Fruit fly (Drosophila melanogaster): ENCODE results near the gene CG6005.

The CG6005 gene

dm6 chr3R:19051247-19051646 lies 27.4 kb upstream of the CG6005 start:
- no peak for TF ChIP-seq CG17801 (GFP tag; optimal IDR thresholded peaks at IDR 0.05; ENCODE audit: partially characterized antibody)

DNA sequence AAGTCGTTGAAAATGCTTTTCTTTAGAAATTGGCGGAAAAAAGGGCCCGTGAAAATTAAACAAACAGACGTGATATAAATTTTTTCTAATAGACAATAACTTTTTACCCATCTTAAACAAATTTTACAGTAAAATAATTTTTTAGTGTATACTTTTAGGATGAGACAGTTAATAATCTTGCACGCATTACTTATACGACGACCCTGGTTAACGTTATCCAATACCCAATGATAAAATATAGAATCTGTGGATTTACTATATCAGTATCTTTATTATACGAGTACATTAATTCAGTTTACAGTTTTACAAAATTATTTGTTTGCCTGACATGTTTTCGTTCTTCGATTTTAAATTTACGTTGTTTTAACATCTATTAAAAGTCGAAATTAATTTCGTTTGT lies 20.8 kb upstream of the CG6005 start:
- TF ChIP-seq CG17801 (GFP tag; optimal IDR thresholded peaks at IDR 0.05; ENCODE audit: partially characterized antibody): no peak

DNA sequence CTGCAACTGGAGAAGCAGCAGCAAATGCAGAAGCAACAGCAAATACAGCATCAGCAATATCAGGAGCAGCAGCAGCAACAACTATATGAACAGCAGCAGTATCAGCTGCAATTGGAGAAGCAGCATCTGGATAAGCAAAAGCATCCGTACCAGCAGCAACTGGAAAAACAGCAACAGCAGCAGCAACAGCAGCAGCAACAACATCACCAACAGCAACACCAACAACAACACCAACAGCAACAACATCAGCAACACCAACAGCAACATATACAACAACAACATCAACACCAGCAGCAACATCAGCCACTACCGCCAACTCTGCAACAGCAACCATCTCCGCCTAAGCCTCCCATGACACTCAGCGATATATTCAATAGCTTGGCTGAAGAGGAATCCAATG lies 16.9 kb upstream of the CG6005 start:
- TF ChIP-seq CG17801 (GFP tag; optimal IDR thresholded peaks at IDR 0.05; ENCODE audit: partially characterized antibody): no peak

DNA sequence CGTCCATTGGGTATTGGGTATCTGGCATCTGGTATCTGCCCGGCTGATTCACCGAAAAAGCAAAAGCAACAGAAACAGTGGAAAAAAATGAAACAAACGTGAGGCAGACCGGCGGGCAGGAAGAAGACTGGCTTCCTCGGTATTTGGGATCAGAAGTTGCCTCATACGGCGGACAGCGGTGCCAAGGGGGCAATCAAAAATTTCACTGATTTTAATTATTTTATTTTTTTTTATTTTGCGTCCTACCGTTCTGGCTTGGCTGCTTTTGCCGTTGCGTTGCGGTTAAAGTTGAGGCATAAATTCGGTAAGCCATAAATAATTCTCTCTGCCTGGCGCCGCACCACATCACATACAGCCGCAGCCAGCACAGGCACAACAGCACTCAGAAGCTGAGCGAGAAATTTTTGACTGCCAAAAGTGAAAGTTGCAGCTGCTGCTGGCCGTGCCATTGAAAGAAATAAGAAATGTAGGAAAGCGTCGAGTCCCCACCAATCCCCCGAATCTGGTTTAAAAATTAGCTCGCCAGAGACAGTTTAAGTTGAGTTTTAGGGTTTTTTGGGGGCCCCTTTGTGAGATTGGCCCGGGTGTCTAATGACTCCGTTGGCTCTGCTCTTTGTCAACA lies 12.8 kb upstream of the CG6005 start:
- TF ChIP-seq CG17801 (GFP tag; optimal IDR thresholded peaks at IDR 0.05; ENCODE audit: partially characterized antibody): no peak

- TF ChIP-seq CG17801 (GFP tag; optimal IDR thresholded peaks at IDR 0.05; ENCODE audit: partially characterized antibody): no peak
Observed at dm6 chr3R:19033238-19033637, 9.4 kb upstream of the CG6005 start, which contains the start of gene CG6026. Gene CG6026 (plus strand): TSS chr3R:19033538.

DNA sequence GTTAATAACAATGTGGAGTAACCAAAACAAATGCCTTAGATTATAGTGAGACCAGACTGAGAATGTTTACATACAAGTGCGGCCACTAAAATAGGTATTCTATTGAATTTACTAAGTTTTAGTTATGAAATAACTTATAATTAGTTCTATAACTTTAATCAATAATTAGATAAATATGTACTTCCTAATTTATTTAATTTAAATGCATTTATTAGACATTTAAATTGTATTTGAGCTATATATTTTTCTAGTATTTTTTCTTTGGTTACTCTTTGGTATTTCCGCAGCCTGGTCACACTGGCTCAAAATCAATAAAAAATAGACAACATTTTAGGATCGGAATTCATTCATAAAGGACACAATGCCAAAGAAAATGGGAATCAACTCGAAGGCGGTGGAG lies 7.4 kb upstream of the CG6005 start, which contains the start of the genes Prp18 and CG6013:
Gene Prp18 (minus strand): TSS at position 62 of the 400 bp plus-strand sequence.
Gene CG6013 (plus strand): TSS at position 294 of the 400 bp plus-strand sequence.
- TF ChIP-seq CG17801 (GFP tag; optimal IDR thresholded peaks at IDR 0.05; ENCODE audit: partially characterized antibody): peak; percentile 57

DNA sequence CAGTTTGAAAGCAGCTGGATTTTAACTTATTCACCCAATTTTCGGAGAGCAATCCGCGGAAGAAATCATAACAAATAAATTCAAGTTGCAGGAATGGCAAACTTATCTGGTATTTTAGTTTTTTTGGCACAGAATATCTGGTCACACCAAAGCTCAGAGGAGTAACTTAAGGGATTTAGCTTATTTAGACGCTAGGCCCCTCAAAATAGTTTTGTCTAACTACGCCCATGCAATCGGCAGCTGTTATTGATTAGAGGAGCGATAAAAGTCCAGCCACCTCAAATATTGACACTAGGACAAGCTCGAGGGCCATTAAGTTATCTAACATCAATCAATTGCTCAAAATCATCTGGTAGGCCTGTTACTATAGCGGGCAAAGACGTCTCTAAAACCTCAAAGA lies 4.9 kb upstream of the CG6005 start, which contains the start of the genes GatA and P5cr:
Gene GatA (minus strand): TSS at position 100 of the 400 bp plus-strand sequence.
Gene P5cr (plus strand): TSS at position 174 of the 400 bp plus-strand sequence.
- TF ChIP-seq CG17801 (GFP tag; optimal IDR thresholded peaks at IDR 0.05; ENCODE audit: partially characterized antibody): peak; percentile 74

- no peak for TF ChIP-seq CG17801 (GFP tag; optimal IDR thresholded peaks at IDR 0.05; ENCODE audit: partially characterized antibody)
Observed at dm6 chr3R:19027165-19027564, 3.3 kb upstream of the CG6005 start, which contains the start of gene NP15.6. Gene NP15.6 (plus strand): TSS chr3R:19027368.

dm6 chr3R:19024761-19025160 lies 931 bp upstream of the CG6005 start, which contains the start of gene CG14285:
Gene CG14285 (plus strand): TSS chr3R:19025099.
- no peak for TF ChIP-seq CG17801 (GFP tag; optimal IDR thresholded peaks at IDR 0.05; ENCODE audit: partially characterized antibody)

DNA sequence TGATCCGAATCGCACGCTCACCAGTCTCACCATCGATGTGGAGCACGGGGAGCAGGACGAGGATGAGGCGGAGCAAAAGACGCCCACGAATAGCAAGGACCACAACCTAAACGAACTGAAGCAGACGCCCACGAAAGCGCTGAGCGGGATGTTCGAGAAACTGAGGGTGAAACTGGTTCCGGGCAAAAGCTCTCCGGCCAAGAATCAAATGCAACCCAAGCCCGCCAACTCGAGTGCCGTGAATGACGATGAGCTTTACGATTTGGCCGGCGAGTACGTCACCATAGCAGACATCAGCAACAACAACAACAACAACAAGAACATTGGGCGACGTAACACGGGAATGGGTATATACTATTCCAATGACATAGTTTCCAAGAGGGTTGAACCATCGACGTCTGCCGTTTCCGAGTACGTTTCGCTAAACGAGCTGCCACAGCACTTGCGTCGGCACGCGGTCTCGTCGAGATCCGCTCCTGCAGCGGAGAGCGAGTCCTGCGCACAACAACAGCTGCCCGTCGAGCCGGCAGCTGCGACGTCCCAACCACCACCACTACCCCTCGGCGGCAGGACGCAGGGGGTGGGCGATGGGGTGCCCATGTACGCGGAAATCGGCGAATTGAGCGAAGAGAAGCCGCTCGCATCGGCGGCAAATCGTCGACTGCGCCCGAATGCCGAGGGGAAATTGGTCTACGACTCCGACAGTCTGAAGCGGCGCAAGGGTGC lies 6.3 kb downstream of the CG6005 start:
- TF ChIP-seq CG17801 (GFP tag; optimal IDR thresholded peaks at IDR 0.05; ENCODE audit: partially characterized antibody): no peak

dm6 chr3R:19015423-19015810 lies 8.4 kb downstream of the CG6005 start:
- TF ChIP-seq CG17801 (GFP tag; optimal IDR thresholded peaks at IDR 0.05; ENCODE audit: partially characterized antibody): no peak

dm6 chr3R:19014742-19015422 lies 8.9 kb downstream of the CG6005 start:
- peak; percentile 69 for TF ChIP-seq CG17801 (GFP tag; optimal IDR thresholded peaks at IDR 0.05; ENCODE audit: partially characterized antibody)

- no peak for TF ChIP-seq CG17801 (GFP tag; optimal IDR thresholded peaks at IDR 0.05; ENCODE audit: partially characterized antibody)
Observed at dm6 chr3R:19014027-19014426, 9.8 kb downstream of the CG6005 start.

dm6 chr3R:19011885-19012284 lies 11.9 kb downstream of the CG6005 start:
- TF ChIP-seq CG17801 (GFP tag; optimal IDR thresholded peaks at IDR 0.05; ENCODE audit: partially characterized antibody): no peak

dm6 chr3R:19010923-19011322 lies 12.9 kb downstream of the CG6005 start:
- no peak for TF ChIP-seq CG17801 (GFP tag; optimal IDR thresholded peaks at IDR 0.05; ENCODE audit: partially characterized antibody)
